Worm (Caenorhabditis elegans) whole organism, L2 larva: ENCODE data around the gene C06A1.3.

Experiments used
- R02D3.7 ChIP-seq: fragments of 150-350 bp; optimal IDR thresholded peaks from 2 replicates; lab custom pipeline; 2014; ENCODE audit warnings: missing biosample characterization, missing genetic modification characterization
- alr-1 ChIP-seq: fragments of 150-350 bp; optimal IDR thresholded peaks from 2 replicates; lab custom pipeline; 2014; ENCODE audit warnings: missing biosample characterization, missing genetic modification characterization
- ceh-16 ChIP-seq: fragments of 150-350 bp; optimal IDR thresholded peaks from 2 replicates; lab custom pipeline; 2014; ENCODE audit warnings: missing biosample characterization, missing genetic modification characterization
- crh-2 ChIP-seq: sonication (generic microtip); optimal IDR thresholded peaks from 2 replicates; lab custom pipeline; 2017; ENCODE audit warnings: missing biosample characterization, missing genetic modification characterization
- dmd-4 ChIP-seq: sonication (generic microtip); optimal IDR thresholded peaks from 2 replicates; lab custom pipeline; 2017; ENCODE audit warnings: missing biosample characterization, missing genetic modification characterization
- lin-39 ChIP-seq: fragments of 150-350 bp; optimal IDR thresholded peaks from 2 replicates; lab custom pipeline; 2014; ENCODE audit warnings: missing biosample characterization, missing genetic modification reagents, missing genetic modification characterization
- mdl-1 ChIP-seq, 2 experiments: fragments of 150-350 bp in 1 of 2; sonication (generic microtip) in 1 of 2; optimal IDR thresholded peaks; 2 replicates each; lab custom pipeline; 2017; ENCODE audit warnings: missing biosample characterization in 2 of 2, missing genetic modification characterization in 2 of 2
- nhr-10 ChIP-seq: sonication (generic microtip); optimal IDR thresholded peaks from 2 replicates; lab custom pipeline; 2017; ENCODE audit warnings: missing biosample characterization, missing genetic modification characterization
- nhr-11 ChIP-seq: fragments of 150-350 bp; optimal IDR thresholded peaks from 2 replicates; lab custom pipeline; 2014; ENCODE audit warnings: missing biosample characterization, missing genetic modification characterization
- nhr-129 ChIP-seq: fragments of 150-350 bp; optimal IDR thresholded peaks from 2 replicates; lab custom pipeline; 2014; ENCODE audit warnings: missing biosample characterization, missing genetic modification characterization
- nhr-25 ChIP-seq: fragments of 150-350 bp; sonication (generic microtip); optimal IDR thresholded peaks from 3 replicates; lab custom pipeline; 2014; ENCODE audit warnings: missing biosample characterization, missing genetic modification characterization
- skn-1 ChIP-seq: sonication (generic microtip); optimal IDR thresholded peaks from 2 replicates; lab custom pipeline; 2017; ENCODE audit warnings: missing biosample characterization, missing genetic modification characterization
- unc-62 ChIP-seq: fragments of 150-350 bp; optimal IDR thresholded peaks from 2 replicates; lab custom pipeline; 2014; ENCODE audit warnings: missing biosample characterization, missing genetic modification reagents, missing genetic modification characterization
- ztf-4 ChIP-seq: fragments of 150-350 bp; optimal IDR thresholded peaks from 2 replicates; lab custom pipeline; 2014; ENCODE audit warnings: missing biosample characterization, missing genetic modification characterization

DNA sequence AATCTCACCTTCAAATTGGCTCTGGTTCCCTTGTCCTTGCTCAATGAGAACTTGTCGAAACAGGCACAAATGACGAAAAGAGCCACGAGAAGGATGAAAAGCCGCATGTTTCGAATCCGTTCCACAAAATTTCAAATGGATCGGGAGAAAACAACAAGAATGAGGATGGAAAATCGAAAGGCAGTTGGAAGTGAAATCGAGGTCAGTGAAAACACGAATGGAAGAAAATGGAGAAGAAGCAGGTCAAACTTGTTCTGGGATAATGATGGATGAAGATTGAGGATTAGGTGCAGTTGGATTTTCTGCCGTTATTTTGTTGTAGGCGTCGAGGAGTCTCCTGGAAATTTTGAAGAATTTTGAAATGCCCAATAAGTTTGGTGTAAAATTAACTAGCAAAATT, 49.0 kb upstream of the C06A1.3 start:
- TF ChIP-seq alr-1 (tag; lab: Kevin White, UChicago) (no peak), R02D3.7 (tag; lab: Kevin White, UChicago) (no peak), lin-39 (tag; lab: Kevin White, UChicago) (no peak), nhr-10 (tag; lab: Kevin White, UChicago) (no peak), nhr-11 (tag; lab: Kevin White, UChicago) (no peak), skn-1 (tag; lab: Kevin White, UChicago) (no peak), nhr-129 (no peak), nhr-25 (tag; lab: Kevin White, UChicago) (no peak), ztf-4 (tag; lab: Kevin White, UChicago) (no peak), unc-62 (GFP tag; lab: Kevin White, UChicago) (no peak), ceh-16 (tag; lab: Kevin White, UChicago) (no peak), dmd-4 (tag; lab: Kevin White, UChicago) (no peak), mdl-1 (tag; optimal IDR thresholded peaks at IDR 0.05; lab: Kevin White, UChicago) (no peak), crh-2 (tag; lab: Kevin White, UChicago) (no peak)
